Worm (Caenorhabditis elegans) whole organism, young adult: ENCODE data around the gene F54H5.3.

ENCODE experiments used
- F22D6.2 ChIP-seq: sonication (generic microtip); optimal IDR thresholded peaks from 2 replicates; lab custom pipeline; 2016; ENCODE audit warnings: mild to moderate bottlenecking, missing genetic modification characterization, missing compliant biosample characterization
- let-526 ChIP-seq: fragments of 200-800 bp; sonication (Bioruptor generic); IDR thresholded peaks from 2 replicates; pipeline ENCODE4 v1.3.6; 2022; ENCODE audit warnings: missing genetic modification reagents, missing genetic modification characterization, missing compliant biosample characterization
- nfya-1 ChIP-seq: sonication (generic microtip); optimal IDR thresholded peaks from 2 replicates; lab custom pipeline; 2017; ENCODE audit warnings: antibody characterized with exemption, missing compliant biosample characterization, missing genetic modification characterization, borderline replicate concordance; ENCODE audit not compliant: insufficient read depth
- pha-4 ChIP-seq: fragments of 150-350 bp; sonication (generic microtip); optimal IDR thresholded peaks from 2 replicates; lab custom pipeline; 2014; ENCODE audit warnings: missing biosample characterization, missing genetic modification reagents, missing genetic modification characterization
- tbx-9 ChIP-seq: sonication (generic microtip); optimal IDR thresholded peaks from 2 replicates; lab custom pipeline; 2016; ENCODE audit warnings: borderline replicate concordance, missing genetic modification characterization, inconsistent platforms, missing compliant biosample characterization

DNA sequence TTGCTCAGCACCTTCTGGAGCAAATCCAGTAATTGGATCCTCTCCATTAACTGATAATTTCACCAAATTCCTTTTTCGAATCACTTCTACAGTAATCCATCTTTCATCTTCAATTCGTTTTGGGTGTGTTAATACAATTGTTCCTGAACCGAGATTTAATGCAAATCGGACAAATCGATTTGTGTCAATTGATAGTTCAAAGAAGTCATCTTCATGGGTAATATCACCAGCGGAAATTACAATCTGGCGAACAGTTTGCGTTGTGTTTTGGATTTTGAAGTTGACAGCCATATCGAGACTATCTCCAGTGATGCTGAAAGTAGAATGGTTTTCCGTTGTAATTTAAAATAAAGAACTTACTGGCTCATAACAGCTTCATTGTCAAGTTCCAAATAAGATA, 15.9 kb downstream of the F54H5.3 start:
- TF ChIP-seq nfya-1 = no peak
- TF ChIP-seq pha-4 (tag; lab: Kevin White, UChicago) = no peak
- no peak for TF ChIP-seq let-526 (GFP tag; lab: Robert Waterston, UW)
- no peak for TF ChIP-seq tbx-9 (tag; lab: Kevin White, UChicago)
- no peak for TF ChIP-seq F22D6.2
